Worm (Caenorhabditis elegans): ENCODE data around the gene fis-1.
"Not testable (repeated sequence)": the region's sequence is repeated elsewhere in the genome, so short reads cannot be mapped to it uniquely, and the experiment has no call there.

DNA sequence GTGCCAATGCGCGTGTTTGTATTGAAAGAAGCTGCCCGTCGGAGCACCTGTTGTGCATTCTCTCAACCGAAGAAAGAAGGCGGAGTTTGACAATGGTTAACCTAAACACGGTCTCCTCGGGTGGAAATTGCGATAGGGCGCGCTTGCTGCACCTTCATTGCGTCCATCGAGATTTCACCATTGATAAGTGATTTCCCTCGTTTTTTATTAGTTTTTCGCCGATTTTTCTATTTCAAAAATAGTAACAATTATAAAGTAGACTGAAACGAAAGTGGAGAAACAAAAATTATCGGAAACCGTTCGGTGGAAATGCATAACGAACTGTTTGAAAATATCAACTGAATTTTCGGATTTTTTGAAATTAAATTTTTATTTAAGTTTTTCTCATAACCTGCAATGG lies 20.1 kb downstream of the fis-1 start, which contains the start of gene agr-1:
- TF ChIP-seq ama-1 (optimal IDR thresholded peaks at IDR 0.05); aly-2 (tag; optimal IDR thresholded peaks at IDR 0.05); snpc-4 (tag; optimal IDR thresholded peaks at IDR 0.05); C34F6.9 (tag; optimal IDR thresholded peaks at IDR 0.05): not testable (repeated sequence)
